Worm (Caenorhabditis elegans) whole organism, L3 larva: ENCODE measurements around the gene cul-1.

Experiments
- ZK546.5 ChIP-seq: sonication (generic microtip); optimal IDR thresholded peaks from 2 replicates; lab custom pipeline; 2017; ENCODE audit warnings: missing biosample characterization, missing genetic modification characterization
- ama-1 ChIP-seq: fragments of 150-350 bp; optimal IDR thresholded peaks from 2 replicates; lab custom pipeline; 2018
- ceh-16 ChIP-seq: sonication (generic microtip); optimal IDR thresholded peaks from 2 replicates; lab custom pipeline; 2017; ENCODE audit warnings: missing biosample characterization, missing genetic modification characterization
- ceh-82 ChIP-seq: fragments of 150-350 bp; optimal IDR thresholded peaks from 2 replicates; lab custom pipeline; 2014; ENCODE audit warnings: missing biosample characterization, missing genetic modification characterization
- daf-12 ChIP-seq: fragments of 150-350 bp; optimal IDR thresholded peaks from 2 replicates; lab custom pipeline; 2014; ENCODE audit warnings: missing biosample characterization, missing genetic modification reagents, missing genetic modification characterization
- egl-5 ChIP-seq: fragments of 150-350 bp; optimal IDR thresholded peaks from 2 replicates; lab custom pipeline; 2017; ENCODE audit warnings: missing biosample characterization, missing genetic modification reagents, missing genetic modification characterization, inconsistent platforms
- elt-1 ChIP-seq: fragments of 150-350 bp; optimal IDR thresholded peaks from 2 replicates; lab custom pipeline; 2014; ENCODE audit warnings: missing biosample characterization, missing genetic modification characterization
- elt-2 ChIP-seq: sonication (generic microtip); optimal IDR thresholded peaks from 2 replicates; lab custom pipeline; 2016; ENCODE audit warnings: missing genetic modification reagents, mild to moderate bottlenecking, missing genetic modification characterization, missing compliant biosample characterization
- elt-3 ChIP-seq, 3 experiments: fragments of 150-350 bp in 1 of 3; sonication (generic microtip) in 2 of 3; optimal IDR thresholded peaks; 2 replicates in 2 of 3; 4 replicates in 1 of 3; lab custom pipeline; 2014 to 2017; ENCODE audit warnings: missing biosample characterization in 3 of 3, missing genetic modification characterization in 3 of 3
- eor-1 ChIP-seq, 2 experiments: fragments of 150-350 bp; optimal IDR thresholded peaks; 2 replicates each; lab custom pipeline; 2014 to 2018; ENCODE audit warnings: missing biosample characterization in 2 of 2, missing genetic modification characterization in 2 of 2
- fkh-10 ChIP-seq: sonication (generic microtip); optimal IDR thresholded peaks from 2 replicates; lab custom pipeline; 2017; ENCODE audit warnings: missing biosample characterization, missing genetic modification reagents, missing genetic modification characterization
- fkh-2 ChIP-seq: fragments of 150-350 bp; optimal IDR thresholded peaks from 2 replicates; lab custom pipeline; 2014; ENCODE audit warnings: missing biosample characterization, missing genetic modification reagents, missing genetic modification characterization
- fos-1 ChIP-seq: fragments of 150-350 bp; optimal IDR thresholded peaks from 2 replicates; lab custom pipeline; 2014; ENCODE audit warnings: missing biosample characterization, missing genetic modification characterization
- hmg-11 ChIP-seq: sonication (generic microtip); optimal IDR thresholded peaks from 2 replicates; lab custom pipeline; 2016; ENCODE audit warnings: missing genetic modification characterization, missing compliant biosample characterization
- jun-1 ChIP-seq: fragments of 150-350 bp; optimal IDR thresholded peaks from 2 replicates; lab custom pipeline; 2014; ENCODE audit warnings: missing biosample characterization, missing genetic modification reagents, missing genetic modification characterization
- lin-15B ChIP-seq: fragments of 150-350 bp; optimal IDR thresholded peaks from 2 replicates; lab custom pipeline; 2014; ENCODE audit warnings: missing biosample characterization, missing genetic modification characterization
- lsy-12 ChIP-seq: sonication (generic microtip); optimal IDR thresholded peaks from 2 replicates; lab custom pipeline; 2016; ENCODE audit warnings: mild to moderate bottlenecking, missing genetic modification characterization, missing compliant biosample characterization
- mdl-1 ChIP-seq: fragments of 150-350 bp; optimal IDR thresholded peaks from 2 replicates; lab custom pipeline; 2014; ENCODE audit warnings: missing biosample characterization, missing genetic modification characterization
- nfya-1 ChIP-seq: sonication (generic microtip); optimal IDR thresholded peaks from 2 replicates; lab custom pipeline; 2017; ENCODE audit warnings: missing genetic modification characterization, mild to moderate bottlenecking, missing compliant biosample characterization, antibody characterized with exemption, moderate library complexity; ENCODE audit not compliant: insufficient read depth
- nhr-11 ChIP-seq: fragments of 150-350 bp; optimal IDR thresholded peaks from 2 replicates; lab custom pipeline; 2014; ENCODE audit warnings: missing biosample characterization, missing genetic modification characterization
- nhr-12 ChIP-seq: fragments of 150-350 bp; optimal IDR thresholded peaks from 2 replicates; lab custom pipeline; 2014; ENCODE audit warnings: missing biosample characterization, missing genetic modification characterization
- nhr-23 ChIP-seq: fragments of 150-350 bp; optimal IDR thresholded peaks from 2 replicates; lab custom pipeline; 2014; ENCODE audit warnings: missing biosample characterization, missing genetic modification reagents, missing genetic modification characterization
- nhr-237 ChIP-seq: fragments of 150-350 bp; optimal IDR thresholded peaks from 2 replicates; lab custom pipeline; 2014; ENCODE audit warnings: missing biosample characterization, missing genetic modification characterization
- nhr-28 ChIP-seq: fragments of 150-350 bp; optimal IDR thresholded peaks from 2 replicates; lab custom pipeline; 2014; ENCODE audit warnings: missing biosample characterization, missing genetic modification characterization
- nhr-43 ChIP-seq: sonication (generic microtip); optimal IDR thresholded peaks from 2 replicates; lab custom pipeline; 2016; ENCODE audit warnings: mild to moderate bottlenecking, missing genetic modification characterization, missing compliant biosample characterization; ENCODE audit not compliant: poor library complexity, severe bottlenecking
- nhr-76 ChIP-seq: fragments of 150-350 bp; sonication (generic microtip); optimal IDR thresholded peaks from 5 replicates; lab custom pipeline; 2014; ENCODE audit warnings: missing biosample characterization, missing genetic modification characterization
- nhr-77 ChIP-seq: fragments of 150-350 bp; optimal IDR thresholded peaks from 2 replicates; lab custom pipeline; 2014; ENCODE audit warnings: missing biosample characterization, missing genetic modification characterization
- pha-4 ChIP-seq: fragments of 150-350 bp; optimal IDR thresholded peaks from 2 replicates; lab custom pipeline; 2014; ENCODE audit warnings: missing biosample characterization, missing genetic modification reagents, missing genetic modification characterization
- pqm-1 ChIP-seq: fragments of 150-350 bp; optimal IDR thresholded peaks from 2 replicates; lab custom pipeline; 2017; ENCODE audit warnings: missing biosample characterization, missing genetic modification characterization, inconsistent platforms
- sea-2 ChIP-seq: fragments of 150-350 bp; sonication (generic microtip); optimal IDR thresholded peaks from 4 replicates; lab custom pipeline; 2014; ENCODE audit warnings: missing biosample characterization, missing genetic modification reagents, missing genetic modification characterization
- skn-1 ChIP-seq: fragments of 150-350 bp; optimal IDR thresholded peaks from 2 replicates; lab custom pipeline; 2014; ENCODE audit warnings: missing biosample characterization, missing genetic modification characterization
- tbx-2 ChIP-seq: sonication (generic microtip); optimal IDR thresholded peaks from 2 replicates; lab custom pipeline; 2016; ENCODE audit warnings: mild to moderate bottlenecking, missing genetic modification characterization, missing compliant biosample characterization
- unc-39 ChIP-seq: sonication (generic microtip); optimal IDR thresholded peaks from 4 replicates; lab custom pipeline; 2017; ENCODE audit warnings: missing biosample characterization, missing genetic modification characterization
- unc-62 ChIP-seq: fragments of 150-350 bp; sonication (generic microtip); optimal IDR thresholded peaks from 4 replicates; lab custom pipeline; 2014; ENCODE audit warnings: missing biosample characterization, missing genetic modification reagents, missing genetic modification characterization
- zag-1 ChIP-seq: fragments of 150-350 bp; optimal IDR thresholded peaks from 2 replicates; lab custom pipeline; 2014; ENCODE audit warnings: missing biosample characterization, missing genetic modification characterization
- ztf-11 ChIP-seq: fragments of 150-350 bp; optimal IDR thresholded peaks from 2 replicates; lab custom pipeline; 2014; ENCODE audit warnings: missing biosample characterization, missing genetic modification characterization

The cul-1 gene

ce11 chrIII:10481497-10481896 lies 10.5 kb downstream of the cul-1 start:
- TF ChIP-seq fkh-10 (no peak), elt-2 (tag; lab: Kevin White, UChicago) (peak; percentile 61), pha-4 (tag; lab: Kevin White, UChicago) (peak; percentile 30), pqm-1 (tag; lab: Kevin White, UChicago) (peak; percentile 8), jun-1 (tag; lab: Kevin White, UChicago) (no peak)

ce11 chrIII:10481988-10482387 lies 11.0 kb downstream of the cul-1 start, which contains the start of gene D2045.8:
Gene D2045.8 (plus strand): TSS chrIII:10482288.
- TF ChIP-seq fos-1 (tag; lab: Kevin White, UChicago) (no peak), ama-1 (lab: Kevin White, UChicago) (no peak), mdl-1 (tag; lab: Kevin White, UChicago) (no peak), daf-12 (tag; lab: Kevin White, UChicago) (no peak), skn-1 (tag; lab: Kevin White, UChicago) (peak; percentile 26), nhr-77 (tag; lab: Kevin White, UChicago) (no peak), lin-15B (tag; lab: Kevin White, UChicago) (no peak), egl-5 (no peak), sea-2 (GFP tag; lab: Kevin White, UChicago) (no peak), elt-2 (tag; lab: Kevin White, UChicago) (peak; percentile 36), lsy-12 (tag; lab: Kevin White, UChicago) (no peak), jun-1 (tag; lab: Kevin White, UChicago) (no peak), elt-3 (tag; optimal IDR thresholded peaks at IDR 0.05; lab: Kevin White, UChicago) (no peak), ZK546.5 (tag; lab: Kevin White, UChicago) (no peak), pqm-1 (tag; lab: Kevin White, UChicago) (peak; percentile 14), unc-39 (tag; lab: Kevin White, UChicago) (no peak), pha-4 (tag; lab: Kevin White, UChicago) (no peak), nhr-23 (tag; lab: Kevin White, UChicago) (no peak)

ce11 chrIII:10486455-10486854 lies 15.4 kb downstream of the cul-1 start:
- TF ChIP-seq nhr-23 (tag; lab: Kevin White, UChicago) = peak; percentile 39
- no peak for TF ChIP-seq eor-1 (tag; optimal IDR thresholded peaks at IDR 0.05; lab: Kevin White, UChicago)

- TF ChIP-seq egl-5 = no peak
- TF ChIP-seq lsy-12 (tag; lab: Kevin White, UChicago) = no peak
- no peak for TF ChIP-seq nhr-237
- no peak for TF ChIP-seq ama-1 (lab: Kevin White, UChicago)
- no peak for TF ChIP-seq nhr-43 (tag; lab: Kevin White, UChicago)
- TF ChIP-seq eor-1 (tag; optimal IDR thresholded peaks at IDR 0.05; lab: Kevin White, UChicago) = no peak
- TF ChIP-seq nhr-76 = no peak
- TF ChIP-seq nhr-12 = no peak
- TF ChIP-seq hmg-11 (tag; lab: Kevin White, UChicago) = no peak
- no peak for TF ChIP-seq tbx-2
- TF ChIP-seq, all 47 proteins: peak for 0
Measured at ce11 chrIII:10488052-10488451, 17.0 kb downstream of the cul-1 start, which contains the start of gene ptr-25. Gene ptr-25 (plus strand): TSS chrIII:10488124.

ce11 chrIII:10503753-10504152 lies 32.7 kb downstream of the cul-1 start, which contains the start of gene rab-33:
Gene rab-33 (minus strand): TSS chrIII:10503853.
- TF ChIP-seq unc-62 (GFP tag; lab: Kevin White, UChicago) = no peak
- TF ChIP-seq fkh-2 (tag; lab: Kevin White, UChicago) = no peak
- no peak for TF ChIP-seq ama-1 (lab: Kevin White, UChicago)
- TF ChIP-seq nhr-28 = no peak
- TF ChIP-seq ceh-82 (tag; lab: Kevin White, UChicago) = no peak
- no peak for TF ChIP-seq ztf-11
- no peak for TF ChIP-seq jun-1 (tag; lab: Kevin White, UChicago)
- TF ChIP-seq nhr-11 (tag; lab: Kevin White, UChicago) = no peak
- TF ChIP-seq fkh-10 = no peak
- no peak for TF ChIP-seq nhr-237
- no peak for TF ChIP-seq lin-15B (tag; lab: Kevin White, UChicago)
- no peak for TF ChIP-seq skn-1 (tag; lab: Kevin White, UChicago)
- TF ChIP-seq nhr-12 = no peak
- no peak for TF ChIP-seq sea-2 (GFP tag; lab: Kevin White, UChicago)
- TF ChIP-seq zag-1 (tag; lab: Kevin White, UChicago) = no peak
- TF ChIP-seq daf-12 (tag; lab: Kevin White, UChicago) = no peak
- no peak for TF ChIP-seq nfya-1
- TF ChIP-seq ceh-16 = no peak
- TF ChIP-seq elt-1 (tag; lab: Kevin White, UChicago) = no peak
